Worm (Caenorhabditis elegans) whole organism, L3 larva: ENCODE data around the gene C04G6.4.

Experiments used
- R02D3.7 ChIP-seq: fragments of 150-350 bp; optimal IDR thresholded peaks from 2 replicates; lab custom pipeline; 2014; ENCODE audit warnings: missing biosample characterization, missing genetic modification characterization
- ZK546.5 ChIP-seq: sonication (generic microtip); optimal IDR thresholded peaks from 2 replicates; lab custom pipeline; 2017; ENCODE audit warnings: missing biosample characterization, missing genetic modification characterization
- aly-2 ChIP-seq: fragments of 150-350 bp; optimal IDR thresholded peaks from 2 replicates; lab custom pipeline; 2014; ENCODE audit warnings: missing biosample characterization, missing genetic modification characterization
- ama-1 ChIP-seq: fragments of 150-350 bp; optimal IDR thresholded peaks from 2 replicates; lab custom pipeline; 2018
- ceh-16 ChIP-seq: sonication (generic microtip); optimal IDR thresholded peaks from 2 replicates; lab custom pipeline; 2017; ENCODE audit warnings: missing biosample characterization, missing genetic modification characterization
- ceh-82 ChIP-seq: fragments of 150-350 bp; optimal IDR thresholded peaks from 2 replicates; lab custom pipeline; 2014; ENCODE audit warnings: missing biosample characterization, missing genetic modification characterization
- daf-12 ChIP-seq: fragments of 150-350 bp; optimal IDR thresholded peaks from 2 replicates; lab custom pipeline; 2014; ENCODE audit warnings: missing biosample characterization, missing genetic modification reagents, missing genetic modification characterization
- egl-27 ChIP-seq: sonication (generic microtip); optimal IDR thresholded peaks from 4 replicates; lab custom pipeline; 2017; ENCODE audit warnings: missing biosample characterization, missing genetic modification reagents, missing genetic modification characterization
- elt-1 ChIP-seq: fragments of 150-350 bp; optimal IDR thresholded peaks from 2 replicates; lab custom pipeline; 2014; ENCODE audit warnings: missing biosample characterization, missing genetic modification characterization
- elt-2 ChIP-seq: sonication (generic microtip); optimal IDR thresholded peaks from 2 replicates; lab custom pipeline; 2016; ENCODE audit warnings: missing genetic modification reagents, mild to moderate bottlenecking, missing genetic modification characterization, missing compliant biosample characterization
- elt-3 ChIP-seq, 3 experiments: fragments of 150-350 bp in 1 of 3; sonication (generic microtip) in 2 of 3; optimal IDR thresholded peaks; 2 replicates in 2 of 3; 4 replicates in 1 of 3; lab custom pipeline; 2014 to 2017; ENCODE audit warnings: missing biosample characterization in 3 of 3, missing genetic modification characterization in 3 of 3
- fkh-10 ChIP-seq: sonication (generic microtip); optimal IDR thresholded peaks from 2 replicates; lab custom pipeline; 2017; ENCODE audit warnings: missing biosample characterization, missing genetic modification reagents, missing genetic modification characterization
- fkh-2 ChIP-seq: fragments of 150-350 bp; optimal IDR thresholded peaks from 2 replicates; lab custom pipeline; 2014; ENCODE audit warnings: missing biosample characterization, missing genetic modification reagents, missing genetic modification characterization
- fos-1 ChIP-seq: fragments of 150-350 bp; optimal IDR thresholded peaks from 2 replicates; lab custom pipeline; 2014; ENCODE audit warnings: missing biosample characterization, missing genetic modification characterization
- hmg-11 ChIP-seq: sonication (generic microtip); optimal IDR thresholded peaks from 2 replicates; lab custom pipeline; 2016; ENCODE audit warnings: missing genetic modification characterization, missing compliant biosample characterization
- jun-1 ChIP-seq: fragments of 150-350 bp; optimal IDR thresholded peaks from 2 replicates; lab custom pipeline; 2014; ENCODE audit warnings: missing biosample characterization, missing genetic modification reagents, missing genetic modification characterization
- lin-15B ChIP-seq: fragments of 150-350 bp; optimal IDR thresholded peaks from 2 replicates; lab custom pipeline; 2014; ENCODE audit warnings: missing biosample characterization, missing genetic modification characterization
- lin-39 ChIP-seq: fragments of 150-350 bp; optimal IDR thresholded peaks from 2 replicates; lab custom pipeline; 2018; ENCODE audit warnings: missing biosample characterization, missing genetic modification reagents, missing genetic modification characterization
- lsy-12 ChIP-seq: sonication (generic microtip); optimal IDR thresholded peaks from 2 replicates; lab custom pipeline; 2016; ENCODE audit warnings: mild to moderate bottlenecking, missing genetic modification characterization, missing compliant biosample characterization
- mdl-1 ChIP-seq: fragments of 150-350 bp; optimal IDR thresholded peaks from 2 replicates; lab custom pipeline; 2014; ENCODE audit warnings: missing biosample characterization, missing genetic modification characterization
- nfya-1 ChIP-seq: sonication (generic microtip); optimal IDR thresholded peaks from 2 replicates; lab custom pipeline; 2017; ENCODE audit warnings: missing genetic modification characterization, mild to moderate bottlenecking, missing compliant biosample characterization, antibody characterized with exemption, moderate library complexity; ENCODE audit not compliant: insufficient read depth
- nhr-11 ChIP-seq: fragments of 150-350 bp; optimal IDR thresholded peaks from 2 replicates; lab custom pipeline; 2014; ENCODE audit warnings: missing biosample characterization, missing genetic modification characterization
- nhr-12 ChIP-seq: fragments of 150-350 bp; optimal IDR thresholded peaks from 2 replicates; lab custom pipeline; 2014; ENCODE audit warnings: missing biosample characterization, missing genetic modification characterization
- nhr-23 ChIP-seq: fragments of 150-350 bp; optimal IDR thresholded peaks from 2 replicates; lab custom pipeline; 2014; ENCODE audit warnings: missing biosample characterization, missing genetic modification reagents, missing genetic modification characterization
- nhr-237 ChIP-seq: fragments of 150-350 bp; optimal IDR thresholded peaks from 2 replicates; lab custom pipeline; 2014; ENCODE audit warnings: missing biosample characterization, missing genetic modification characterization
- nhr-25 ChIP-seq: sonication (generic microtip); optimal IDR thresholded peaks from 2 replicates; lab custom pipeline; 2017; ENCODE audit warnings: missing biosample characterization, missing genetic modification characterization
- nhr-28 ChIP-seq: fragments of 150-350 bp; optimal IDR thresholded peaks from 2 replicates; lab custom pipeline; 2014; ENCODE audit warnings: missing biosample characterization, missing genetic modification characterization
- nhr-43 ChIP-seq: sonication (generic microtip); optimal IDR thresholded peaks from 2 replicates; lab custom pipeline; 2016; ENCODE audit warnings: mild to moderate bottlenecking, missing genetic modification characterization, missing compliant biosample characterization; ENCODE audit not compliant: poor library complexity, severe bottlenecking
- nhr-67 ChIP-seq: fragments of 150-350 bp; optimal IDR thresholded peaks from 2 replicates; lab custom pipeline; 2014; ENCODE audit warnings: missing biosample characterization, missing genetic modification characterization
- nhr-77 ChIP-seq: fragments of 150-350 bp; optimal IDR thresholded peaks from 2 replicates; lab custom pipeline; 2014; ENCODE audit warnings: missing biosample characterization, missing genetic modification characterization
- pha-4 ChIP-seq: fragments of 150-350 bp; optimal IDR thresholded peaks from 2 replicates; lab custom pipeline; 2014; ENCODE audit warnings: missing biosample characterization, missing genetic modification reagents, missing genetic modification characterization
- pqm-1 ChIP-seq: fragments of 150-350 bp; optimal IDR thresholded peaks from 2 replicates; lab custom pipeline; 2017; ENCODE audit warnings: missing biosample characterization, missing genetic modification characterization, inconsistent platforms
- sea-2 ChIP-seq: fragments of 150-350 bp; sonication (generic microtip); optimal IDR thresholded peaks from 4 replicates; lab custom pipeline; 2014; ENCODE audit warnings: missing biosample characterization, missing genetic modification reagents, missing genetic modification characterization
- snpc-4 ChIP-seq: fragments of 150-350 bp; optimal IDR thresholded peaks from 2 replicates; lab custom pipeline; 2014; ENCODE audit warnings: missing biosample characterization, missing genetic modification characterization
- tbx-2 ChIP-seq: sonication (generic microtip); optimal IDR thresholded peaks from 2 replicates; lab custom pipeline; 2016; ENCODE audit warnings: mild to moderate bottlenecking, missing genetic modification characterization, missing compliant biosample characterization
- unc-39 ChIP-seq: sonication (generic microtip); optimal IDR thresholded peaks from 4 replicates; lab custom pipeline; 2017; ENCODE audit warnings: missing biosample characterization, missing genetic modification characterization
- unc-62 ChIP-seq: fragments of 150-350 bp; sonication (generic microtip); optimal IDR thresholded peaks from 4 replicates; lab custom pipeline; 2014; ENCODE audit warnings: missing biosample characterization, missing genetic modification reagents, missing genetic modification characterization
- zag-1 ChIP-seq: fragments of 150-350 bp; optimal IDR thresholded peaks from 2 replicates; lab custom pipeline; 2014; ENCODE audit warnings: missing biosample characterization, missing genetic modification characterization
- ztf-11 ChIP-seq: fragments of 150-350 bp; optimal IDR thresholded peaks from 2 replicates; lab custom pipeline; 2014; ENCODE audit warnings: missing biosample characterization, missing genetic modification characterization
- ztf-4 ChIP-seq: fragments of 150-350 bp; optimal IDR thresholded peaks from 2 replicates; lab custom pipeline; 2014; ENCODE audit warnings: missing biosample characterization, missing genetic modification characterization

The C04G6.4 gene

ce11 chrII:5033935-5034334 lies 49.3 kb downstream of the C04G6.4 start, which contains the start of gene F33G12.3:
F33G12.3 (minus strand) TSS chrII:5034035.
- TF ChIP-seq hmg-11 (tag; lab: Kevin White, UChicago): no peak
- TF ChIP-seq nhr-237 (tag; lab: Kevin White, UChicago): no peak
- no peak for TF ChIP-seq nhr-28 (tag; lab: Kevin White, UChicago)
- TF ChIP-seq pha-4 (tag; lab: Kevin White, UChicago): no peak
- no peak for TF ChIP-seq daf-12 (tag; lab: Kevin White, UChicago)
- TF ChIP-seq tbx-2: no peak
- no peak for TF ChIP-seq pqm-1 (tag; lab: Kevin White, UChicago)
- no peak for TF ChIP-seq nhr-23 (tag; lab: Kevin White, UChicago)
- no peak for TF ChIP-seq nhr-43 (tag; lab: Kevin White, UChicago)
- no peak for TF ChIP-seq jun-1 (tag; lab: Kevin White, UChicago)
- no peak for TF ChIP-seq fkh-2 (tag; lab: Kevin White, UChicago)
- no peak for TF ChIP-seq snpc-4
- TF ChIP-seq, all 47 proteins: peak for 0

ce11 chrII:5032669-5033068 lies 50.6 kb downstream of the C04G6.4 start:
- TF ChIP-seq jun-1 (tag; lab: Kevin White, UChicago) (peak; percentile 35), sea-2 (no peak), nhr-25 (tag; lab: Kevin White, UChicago) (peak; percentile 40), elt-2 (tag; lab: Kevin White, UChicago) (peak; percentile 87), lsy-12 (peak; percentile 73), zag-1 (no peak), ztf-4 (tag; lab: Kevin White, UChicago) (no peak), nhr-12 (tag; lab: Kevin White, UChicago) (no peak), lin-39 (tag; lab: Kevin White, UChicago) (peak; percentile 58), nfya-1 (tag; lab: Kevin White, UChicago) (peak; percentile 57), aly-2 (tag; lab: Kevin White, UChicago) (no peak), mdl-1 (tag; lab: Kevin White, UChicago) (no peak), tbx-2 (peak; percentile 19), pha-4 (tag; lab: Kevin White, UChicago) (peak; percentile 38), nhr-43 (tag; lab: Kevin White, UChicago) (peak; percentile 63), snpc-4 (peak; percentile 30), nhr-77 (tag; lab: Kevin White, UChicago) (no peak), egl-27 (tag; lab: Kevin White, UChicago) (peak; percentile 46), hmg-11 (tag; lab: Kevin White, UChicago) (peak; percentile 89), R02D3.7 (tag; lab: Kevin White, UChicago) (peak; percentile 29), ZK546.5 (tag; lab: Kevin White, UChicago) (no peak), lin-15B (tag; lab: Kevin White, UChicago) (peak; percentile 34), pqm-1 (tag; lab: Kevin White, UChicago) (peak; percentile 17), ceh-82 (tag; lab: Kevin White, UChicago) (peak; percentile 29)
- TF ChIP-seq, all 47 proteins: peak for 16

- no peak for TF ChIP-seq unc-62 (GFP tag; lab: Kevin White, UChicago)
- no peak for TF ChIP-seq ZK546.5 (tag; lab: Kevin White, UChicago)
- no peak for TF ChIP-seq lin-39 (tag; lab: Kevin White, UChicago)
- no peak for TF ChIP-seq nhr-11 (tag; lab: Kevin White, UChicago)
- no peak for TF ChIP-seq R02D3.7 (tag; lab: Kevin White, UChicago)
- TF ChIP-seq nhr-25 (tag; lab: Kevin White, UChicago): no peak
- no peak for TF ChIP-seq daf-12 (tag; lab: Kevin White, UChicago)
- TF ChIP-seq fkh-10 (GFP tag; lab: Kevin White, UChicago): no peak
- no peak for TF ChIP-seq hmg-11 (tag; lab: Kevin White, UChicago)
- TF ChIP-seq snpc-4: no peak
- no peak for TF ChIP-seq ama-1 (lab: Kevin White, UChicago)
- TF ChIP-seq fos-1: no peak
- TF ChIP-seq ztf-11: no peak
- no peak for TF ChIP-seq nhr-67 (tag; lab: Kevin White, UChicago)
- no peak for TF ChIP-seq unc-39
- no peak for TF ChIP-seq nhr-43 (tag; lab: Kevin White, UChicago)
- no peak for TF ChIP-seq ceh-16 (tag; lab: Kevin White, UChicago)
- TF ChIP-seq elt-3 (tag; optimal IDR thresholded peaks at IDR 0.05; lab: Kevin White, UChicago): no peak
- no peak for TF ChIP-seq elt-1
Observed at ce11 chrII:5031612-5032011, 51.6 kb downstream of the C04G6.4 start, which contains the start of gene wdr-83. wdr-83 (minus strand) TSS chrII:5031712.
